Worm (Caenorhabditis elegans): ENCODE data around the gene fbxc-12.

DNA sequence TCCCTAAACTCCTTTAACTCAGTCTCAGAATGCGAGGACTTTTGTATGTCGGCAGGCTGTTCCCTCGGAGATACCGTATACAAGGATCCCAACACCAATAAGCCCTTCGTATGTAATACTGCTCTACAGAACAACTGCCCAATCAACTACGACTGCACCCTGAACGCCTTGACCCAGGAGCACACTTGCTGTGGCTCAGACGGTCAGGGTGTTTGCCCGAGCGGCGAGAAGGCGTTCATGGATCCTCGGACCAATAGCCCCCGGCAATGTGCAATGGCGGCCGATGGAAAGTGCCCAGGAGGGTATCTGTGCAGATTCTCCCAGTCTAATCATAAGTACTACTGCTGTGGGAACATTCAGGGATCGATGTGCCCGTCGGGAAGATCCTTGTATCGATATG, 36.3 kb upstream of the fbxc-12 start:
- no peak for TF ChIP-seq tab-1 (GFP tag; IDR thresholded peaks at IDR 0.05)
- no peak for TF ChIP-seq flt-1 (GFP tag; IDR thresholded peaks at IDR 0.05)
- TF ChIP-seq ztf-23 (GFP tag; IDR thresholded peaks at IDR 0.05), result no peak
